Worm (Caenorhabditis elegans) whole organism, L4 larva: ENCODE results near the gene mel-46.
"Not testable (repeated sequence)": the region's sequence is repeated elsewhere in the genome, so short reads cannot be mapped to it uniquely, and the experiment has no call there.

ENCODE experiments used
- F26F4.8 ChIP-seq: fragments of 200-800 bp; sonication (Bioruptor generic); conservative IDR thresholded peaks from 2 replicates; pipeline ENCODE4 v1.3.6; 2022; ENCODE audit warnings: missing genetic modification characterization, missing compliant biosample characterization
- T26A8.4 ChIP-seq: fragments of 200-800 bp; sonication (Bioruptor generic); IDR thresholded peaks from 2 replicates; pipeline ENCODE4 v1.3.6; 2022; ENCODE audit warnings: missing genetic modification characterization, missing compliant biosample characterization
- Y48G9A.11 ChIP-seq: fragments of 200-800 bp; sonication (Bioruptor generic); IDR thresholded peaks from 2 replicates; pipeline ENCODE4 v1.3.6; 2022; ENCODE audit warnings: missing genetic modification reagents, missing genetic modification characterization, missing compliant biosample characterization
- Y5F2A.4 ChIP-seq: fragments of 200-800 bp; sonication (Bioruptor generic); optimal IDR thresholded peaks from 2 replicates; lab custom pipeline; 2018; ENCODE audit warnings: mild to moderate bottlenecking, missing genetic modification characterization, missing compliant biosample characterization
- Y75B8A.6 ChIP-seq: fragments of 200-800 bp; sonication (Bioruptor generic); IDR thresholded peaks from 2 replicates; pipeline ENCODE4 v1.3.6; 2022; ENCODE audit warnings: missing genetic modification reagents, missing genetic modification characterization, missing compliant biosample characterization
- ZK337.2 ChIP-seq: fragments of 200-800 bp; sonication (Bioruptor generic); IDR thresholded peaks from 2 replicates; pipeline ENCODE4 v1.3.6; 2022; ENCODE audit warnings: missing genetic modification reagents, missing genetic modification characterization, missing compliant biosample characterization
- ceh-44 ChIP-seq: fragments of 200-800 bp; sonication (Bioruptor generic); IDR thresholded peaks from 2 replicates; pipeline ENCODE4 v1.3.6; 2022; ENCODE audit warnings: missing genetic modification reagents, missing genetic modification characterization, missing compliant biosample characterization
- ces-1 ChIP-seq: fragments of 150-350 bp; sonication (generic microtip); optimal IDR thresholded peaks from 4 replicates; lab custom pipeline; 2014; ENCODE audit warnings: missing biosample characterization, missing genetic modification reagents, missing genetic modification characterization
- ctbp-1 ChIP-seq: fragments of 200-800 bp; sonication (Bioruptor generic); IDR thresholded peaks from 2 replicates; pipeline ENCODE4 v1.3.6; 2022; ENCODE audit warnings: missing genetic modification reagents, missing genetic modification characterization, missing compliant biosample characterization
- daf-16 ChIP-seq, 3 experiments: sonication (generic microtip); optimal IDR thresholded peaks; 2 replicates each; lab custom pipeline; 2016 to 2017; ENCODE audit warnings: missing genetic modification characterization in 3 of 3, missing genetic modification reagents in 3 of 3, mild to moderate bottlenecking in 2 of 3, missing compliant biosample characterization in 2 of 3, missing biosample characterization in 1 of 3, moderate library complexity in 1 of 3
- daf-8 ChIP-seq: fragments of 200-800 bp; sonication (Bioruptor generic); IDR thresholded peaks from 2 replicates; pipeline ENCODE4 v1.3.6; 2022; ENCODE audit warnings: missing genetic modification characterization, missing compliant biosample characterization
- dmd-6 ChIP-seq: fragments of 200-800 bp; sonication (Bioruptor generic); IDR thresholded peaks from 2 replicates; pipeline ENCODE4 v1.3.6; 2022; ENCODE audit warnings: missing genetic modification reagents, missing genetic modification characterization, missing compliant biosample characterization
- egl-43 ChIP-seq: fragments of 200-800 bp; sonication (Bioruptor generic); IDR thresholded peaks from 2 replicates; pipeline ENCODE4 v1.3.6; 2022; ENCODE audit warnings: missing genetic modification reagents, missing genetic modification characterization, missing compliant biosample characterization
- hlh-11 ChIP-seq: fragments of 200-800 bp; sonication (Bioruptor generic); optimal IDR thresholded peaks from 2 replicates; lab custom pipeline; 2018; ENCODE audit warnings: mild to moderate bottlenecking, missing genetic modification characterization, missing compliant biosample characterization
- hmg-1.1 ChIP-seq: fragments of 200-800 bp; sonication (Bioruptor generic); IDR thresholded peaks from 2 replicates; pipeline ENCODE4 v1.3.6; 2022; ENCODE audit warnings: missing genetic modification reagents, missing genetic modification characterization, missing compliant biosample characterization
- lim-7 ChIP-seq: fragments of 200-800 bp; sonication (Bioruptor generic); IDR thresholded peaks from 2 replicates; pipeline ENCODE4 v1.3.6; 2022; ENCODE audit warnings: missing genetic modification characterization, missing compliant biosample characterization
- lin-1 ChIP-seq: fragments of 200-800 bp; sonication (Bioruptor generic); IDR thresholded peaks from 2 replicates; pipeline ENCODE4 v1.3.6; 2022; ENCODE audit warnings: missing genetic modification reagents, missing genetic modification characterization, missing compliant biosample characterization
- lin-29 ChIP-seq: fragments of 200-800 bp; sonication (Bioruptor generic); IDR thresholded peaks from 2 replicates; pipeline ENCODE4 v1.3.6; 2022; ENCODE audit warnings: missing genetic modification reagents, missing genetic modification characterization, missing compliant biosample characterization
- lin-38 ChIP-seq: fragments of 200-800 bp; sonication (Bioruptor generic); IDR thresholded peaks from 2 replicates; pipeline ENCODE4 v1.3.6; 2022; ENCODE audit warnings: missing genetic modification reagents, missing genetic modification characterization, missing compliant biosample characterization
- madf-9 ChIP-seq: fragments of 200-800 bp; sonication (Bioruptor generic); conservative IDR thresholded peaks from 2 replicates; pipeline ENCODE4 v1.3.6; 2022; ENCODE audit warnings: missing genetic modification reagents, missing genetic modification characterization, missing compliant biosample characterization
- mes-2 ChIP-seq: sonication (generic microtip); optimal IDR thresholded peaks from 2 replicates; lab custom pipeline; 2016; ENCODE audit warnings: missing genotype, mild to moderate bottlenecking, missing genetic modification characterization, missing compliant biosample characterization; ENCODE audit not compliant: poor library complexity, severe bottlenecking
- mxl-2 ChIP-seq: fragments of 200-800 bp; sonication (Bioruptor generic); conservative IDR thresholded peaks from 2 replicates; pipeline ENCODE4 v1.3.6; 2022; ENCODE audit warnings: missing genetic modification reagents, missing genetic modification characterization, missing compliant biosample characterization
- mxl-3 ChIP-seq: fragments of 200-800 bp; sonication (Bioruptor generic); optimal IDR thresholded peaks from 2 replicates; lab custom pipeline; 2018; ENCODE audit warnings: mild to moderate bottlenecking, missing genetic modification characterization, missing compliant biosample characterization
- nhr-10 ChIP-seq: fragments of 150-350 bp; optimal IDR thresholded peaks from 2 replicates; lab custom pipeline; 2014; ENCODE audit warnings: missing biosample characterization, missing genetic modification characterization
- nhr-28 ChIP-seq: fragments of 150-350 bp; optimal IDR thresholded peaks from 2 replicates; lab custom pipeline; 2014; ENCODE audit warnings: missing biosample characterization, missing genetic modification characterization
- nhr-41 ChIP-seq: fragments of 200-800 bp; sonication (Bioruptor generic); IDR thresholded peaks from 2 replicates; pipeline ENCODE4 v1.3.6; 2022; ENCODE audit warnings: missing genetic modification reagents, missing genetic modification characterization, missing compliant biosample characterization
- nhr-42 ChIP-seq: fragments of 200-800 bp; sonication (Bioruptor generic); IDR thresholded peaks from 2 replicates; pipeline ENCODE4 v1.3.6; 2022; ENCODE audit warnings: missing genetic modification characterization, missing compliant biosample characterization
- nhr-76 ChIP-seq: fragments of 150-350 bp; optimal IDR thresholded peaks from 2 replicates; lab custom pipeline; 2014; ENCODE audit warnings: missing biosample characterization, missing genetic modification characterization
- pha-4 ChIP-seq, 2 experiments: fragments of 150-350 bp in 1 of 2; fragments of 200-800 bp in 1 of 2; sonication (Bioruptor generic) in 1 of 2; IDR thresholded peaks in 1 of 2; optimal IDR thresholded peaks in 1 of 2; 2 replicates each; pipeline versions ENCODE4 v1.3.6 to Lab custom; 2014 to 2022; ENCODE audit warnings: missing genetic modification characterization in 2 of 2, missing genetic modification reagents in 2 of 2, missing biosample characterization in 1 of 2, missing compliant biosample characterization in 1 of 2
- php-3 ChIP-seq: fragments of 200-800 bp; sonication (Bioruptor generic); IDR thresholded peaks from 2 replicates; pipeline ENCODE4 v1.3.6; 2022; ENCODE audit warnings: missing genetic modification reagents, missing genetic modification characterization, missing compliant biosample characterization
- rbr-2 ChIP-seq: sonication (generic microtip); optimal IDR thresholded peaks from 2 replicates; lab custom pipeline; 2016; ENCODE audit warnings: missing genotype, missing genetic modification characterization, missing compliant biosample characterization
- saeg-2 ChIP-seq: fragments of 200-800 bp; sonication (Bioruptor generic); IDR thresholded peaks from 2 replicates; pipeline ENCODE4 v1.3.6; 2022; ENCODE audit warnings: missing genetic modification reagents, missing genetic modification characterization, missing compliant biosample characterization
- set-16 ChIP-seq: fragments of 200-800 bp; sonication (Bioruptor generic); IDR thresholded peaks from 2 replicates; pipeline ENCODE4 v1.3.6; 2022; ENCODE audit warnings: missing genetic modification reagents, missing genetic modification characterization, missing compliant biosample characterization
- snpc-1.2 ChIP-seq: fragments of 200-800 bp; sonication (Bioruptor generic); IDR thresholded peaks from 2 replicates; pipeline ENCODE4 v1.3.6; 2022; ENCODE audit warnings: missing genetic modification reagents, missing genetic modification characterization, missing compliant biosample characterization
- spr-1 ChIP-seq: sonication (generic microtip); optimal IDR thresholded peaks from 2 replicates; lab custom pipeline; 2016; ENCODE audit warnings: mild to moderate bottlenecking, missing genetic modification characterization, missing compliant biosample characterization
- tag-97 ChIP-seq: fragments of 200-800 bp; sonication (Bioruptor generic); IDR thresholded peaks from 2 replicates; pipeline ENCODE4 v1.3.6; 2022; ENCODE audit warnings: missing genetic modification characterization, missing compliant biosample characterization
- tra-1 ChIP-seq: fragments of 200-800 bp; sonication (Bioruptor generic); IDR thresholded peaks from 2 replicates; pipeline ENCODE4 v1.3.6; 2022; ENCODE audit warnings: missing genetic modification reagents, missing genetic modification characterization, missing compliant biosample characterization
- unc-39 ChIP-seq: sonication (generic microtip); optimal IDR thresholded peaks from 2 replicates; lab custom pipeline; 2017; ENCODE audit warnings: missing biosample characterization, missing genetic modification characterization
- vab-7 ChIP-seq: fragments of 200-800 bp; sonication (Bioruptor generic); IDR thresholded peaks from 2 replicates; pipeline ENCODE4 v1.3.6; 2022; ENCODE audit warnings: missing genetic modification reagents, missing genetic modification characterization, missing compliant biosample characterization

mel-46 gene

DNA sequence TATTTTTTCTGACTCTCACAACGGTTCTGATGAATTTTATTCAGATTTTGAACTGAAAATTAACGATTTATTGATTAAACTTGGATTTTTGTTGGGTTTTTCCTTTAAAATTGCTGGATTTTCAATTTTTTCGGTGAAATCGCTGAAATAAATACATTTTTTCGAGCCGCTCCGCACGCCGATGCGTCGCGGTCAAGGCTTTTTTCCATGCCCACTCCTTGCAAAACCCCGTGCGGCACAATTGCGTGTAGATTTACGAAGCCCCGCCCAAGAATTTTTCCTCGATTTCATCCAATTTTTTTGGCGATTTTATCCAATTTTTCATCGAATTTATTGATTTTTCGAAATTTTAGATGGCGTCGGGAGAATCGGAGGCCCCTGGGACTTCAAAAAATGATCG, 2.2 kb upstream of the mel-46 start, which contains the start of gene gtsf-1 (continued):
- TF ChIP-seq ZK337.2 (GFP tag; lab: Robert Waterston, UW) (no peak), T26A8.4 (no peak; the same call in none of the 2 replicates), mxl-2 (no peak)

DNA sequence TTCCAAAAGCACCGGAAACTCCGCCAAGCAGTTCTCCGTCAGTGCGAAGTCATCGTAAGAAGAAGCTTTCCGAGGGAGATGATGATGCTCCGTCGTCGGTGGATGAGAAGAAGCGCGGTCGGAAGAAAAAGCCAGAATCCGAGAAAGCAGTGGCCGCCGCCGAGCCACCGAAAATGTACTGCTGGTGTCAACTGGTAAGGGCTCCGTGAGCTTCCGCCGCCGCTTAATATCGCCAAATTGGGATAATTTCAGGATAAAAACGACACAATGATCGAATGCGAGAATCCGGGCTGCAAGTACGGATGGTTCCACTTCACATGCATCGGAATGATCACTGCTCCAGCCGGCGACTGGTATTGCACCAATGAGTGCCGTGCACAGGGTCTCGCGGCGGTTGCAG, 1.6 kb upstream of the mel-46 start:
- TF ChIP-seq egl-43 (peak; percentile 65; the same call in 1 of the 2 replicates), lin-29 (GFP tag; lab: Robert Waterston, UW) (no peak), rbr-2 (tag; lab: Kevin White, UChicago) (no peak), hlh-11 (tag; lab: Kevin White, UChicago) (no peak), madf-9 (GFP tag; lab: Robert Waterston, UW) (no peak), nhr-76 (no peak), nhr-28 (tag; lab: Kevin White, UChicago) (no peak), mxl-3 (GFP tag; lab: Kevin White, UChicago) (no peak), lin-1 (no peak), ces-1 (GFP tag; lab: Kevin White, UChicago) (no peak), unc-39 (tag; lab: Kevin White, UChicago) (no peak), set-16 (GFP tag; lab: Robert Waterston, UW) (peak; percentile 72)

DNA sequence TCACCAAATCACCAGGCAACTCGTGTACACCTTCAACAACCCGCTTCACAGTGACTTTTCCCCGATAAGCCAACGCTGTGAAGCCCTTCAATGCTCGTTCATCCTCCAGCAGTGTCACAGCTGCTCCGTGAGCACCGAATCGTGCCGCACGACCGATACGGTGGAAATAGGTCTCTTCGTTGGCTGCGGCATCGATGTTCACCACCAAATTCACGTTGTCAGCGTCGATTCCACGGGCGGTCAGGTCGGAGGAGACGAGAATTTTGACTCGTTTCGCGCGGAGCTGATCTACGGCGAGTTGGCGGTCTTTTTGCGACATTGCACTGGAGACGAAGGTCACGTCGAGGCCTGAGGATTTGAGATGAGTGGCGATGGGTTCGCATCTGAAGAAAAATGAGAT, 2.6 kb downstream of the mel-46 start:
- TF ChIP-seq snpc-1.2 (GFP tag; lab: Robert Waterston, UW), result peak; percentile 31; the same call in 1 of the 2 replicates
- no peak for TF ChIP-seq spr-1
- TF ChIP-seq set-16 (GFP tag; lab: Robert Waterston, UW), result peak; percentile 63

DNA sequence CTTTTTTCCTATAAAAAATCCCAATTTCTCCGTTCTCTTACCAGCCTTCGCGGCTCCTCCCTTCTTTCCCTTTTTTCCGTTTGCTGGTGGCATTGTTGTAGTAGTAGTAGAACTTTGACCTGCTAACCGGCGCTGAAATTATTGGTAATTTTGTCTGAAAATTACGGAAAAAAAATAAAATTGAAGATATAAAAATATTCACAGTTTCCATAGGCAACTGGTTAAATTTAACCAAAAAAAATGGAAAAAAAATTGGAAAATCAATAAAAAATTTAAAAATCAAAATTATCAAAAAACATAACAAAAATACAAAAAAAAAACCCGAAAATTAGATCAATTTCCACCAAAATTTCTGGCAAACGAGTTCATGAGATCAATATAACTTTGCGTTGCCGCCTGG, 8.5 kb downstream of the mel-46 start, which contains the start of gene map-2:
TSS of gene map-2 (minus strand) at position 101 of the 400 bp plus-strand sequence.
- TF ChIP-seq Y5F2A.4 (GFP tag; lab: Kevin White, UChicago) (no peak), snpc-1.2 (GFP tag; lab: Robert Waterston, UW) (0 out of 2 replicates have a peak, but pooled peaks have one; percentile 32), nhr-10 (tag; lab: Kevin White, UChicago) (no peak)

DNA sequence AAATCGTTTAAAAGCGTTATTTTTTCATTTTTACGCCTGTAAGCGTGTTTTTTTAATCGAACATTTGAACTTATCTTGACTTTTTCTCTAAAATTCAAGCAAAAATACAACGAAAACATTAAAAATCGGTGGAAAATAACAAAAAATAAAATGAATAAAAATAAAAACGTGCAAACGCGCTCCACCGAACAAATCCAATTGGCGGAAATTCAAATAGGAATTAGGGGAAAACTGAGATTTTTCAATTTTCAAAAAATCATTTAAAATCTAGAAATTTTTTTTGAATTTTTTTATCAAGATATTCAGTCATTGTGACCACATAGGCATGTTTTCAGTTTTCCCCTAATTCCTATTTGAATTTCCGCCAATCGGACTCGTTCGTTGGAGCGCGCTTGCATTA, 14.2 kb downstream of the mel-46 start:
- peak; percentile 66 for TF ChIP-seq lin-38 (GFP tag; lab: Robert Waterston, UW)

DNA sequence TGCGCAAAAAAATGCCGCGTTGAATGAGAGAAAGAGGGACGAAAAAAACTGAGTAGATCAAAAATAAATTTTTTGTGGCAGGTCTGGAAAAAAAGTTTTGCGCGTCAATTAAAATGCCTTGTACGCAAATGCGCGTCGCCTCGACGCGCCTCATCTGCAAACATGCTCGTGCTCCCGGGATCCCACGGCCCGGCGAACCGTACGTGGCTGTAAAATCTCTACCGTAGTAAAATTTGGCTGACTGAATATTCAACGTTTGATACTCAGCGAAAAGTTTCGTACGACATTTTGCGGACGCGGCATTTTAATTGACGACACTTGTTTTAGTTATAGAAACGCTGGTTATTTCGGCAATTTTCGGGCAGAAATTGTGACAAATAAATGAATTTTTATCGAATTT, 17.9 kb downstream of the mel-46 start:
- not testable (repeated sequence) for TF ChIP-seq daf-16 (GFP tag; optimal IDR thresholded peaks at IDR 0.05; lab: Kevin White, UChicago); pha-4 (tag; optimal IDR thresholded peaks at IDR 0.05; lab: Kevin White, UChicago)
- TF ChIP-seq daf-16 (tag; optimal IDR thresholded peaks at IDR 0.05; lab: Kevin White, UChicago) (peak; percentile 21), F26F4.8 (GFP tag; lab: Robert Waterston, UW) (0 out of 2 replicates have a peak, but pooled peaks have one; percentile 29), tag-97 (peak; percentile 97), nhr-41 (GFP tag; lab: Robert Waterston, UW) (peak; percentile 90), hmg-1.1 (GFP tag; lab: Robert Waterston, UW) (peak; percentile 94), hlh-11 (tag; lab: Kevin White, UChicago) (peak; percentile 45), ceh-44 (GFP tag; lab: Robert Waterston, UW) (peak; percentile 95), Y75B8A.6 (GFP tag; lab: Robert Waterston, UW) (peak; percentile 95), Y48G9A.11 (GFP tag; lab: Robert Waterston, UW) (peak; percentile 92), mes-2 (tag; lab: Kevin White, UChicago) (peak; percentile 82), dmd-6 (peak; percentile 97), lim-7 (GFP tag; lab: Robert Waterston, UW) (0 out of 2 replicates have a peak, but pooled peaks have one; percentile 35), php-3 (peak; percentile 97), saeg-2 (GFP tag; lab: Robert Waterston, UW) (peak; percentile 94), lin-1 (peak; percentile 96), pha-4 (GFP tag; IDR thresholded peaks at IDR 0.05; lab: Robert Waterston, UW) (peak; percentile 97), daf-8 (GFP tag; lab: Robert Waterston, UW) (peak; percentile 91; the same call in 1 of the 2 replicates), vab-7 (GFP tag; lab: Robert Waterston, UW) (peak; percentile 95), mxl-2 (peak; percentile 84), ctbp-1 (GFP tag; lab: Robert Waterston, UW) (peak; percentile 94), tra-1 (peak; percentile 95), lin-29 (GFP tag; lab: Robert Waterston, UW) (peak; percentile 99), nhr-42 (GFP tag; lab: Robert Waterston, UW) (peak; percentile 99)
